Worm (Caenorhabditis elegans): ENCODE measurements around the gene fkb-1.

DNA sequence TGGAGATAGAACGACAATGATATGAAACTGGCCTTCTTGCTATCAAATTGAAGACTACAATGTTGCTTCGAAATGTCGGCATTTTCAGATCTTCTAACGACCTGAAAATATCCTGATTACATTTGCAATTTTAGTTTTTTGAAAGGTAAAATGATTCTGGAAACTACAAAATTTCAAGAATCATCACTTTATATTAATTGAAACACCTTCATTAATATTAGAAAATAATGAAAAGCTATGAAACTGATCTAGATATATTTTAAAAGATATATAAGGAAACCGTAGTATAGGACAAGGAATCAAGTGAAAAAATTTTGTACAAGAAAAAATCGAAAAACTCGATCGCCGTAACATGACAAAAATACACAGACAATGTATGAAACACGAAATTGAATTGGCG lies 24.5 kb upstream of the fkb-1 start, which contains the start of gene ndx-9:
- no peak for TF ChIP-seq ceh-13 (GFP tag; optimal IDR thresholded peaks at IDR 0.05)
- no peak for TF ChIP-seq tbx-11 (GFP tag; IDR thresholded peaks at IDR 0.05)
- TF ChIP-seq ama-1 (optimal IDR thresholded peaks at IDR 0.05) = no peak
- no peak for TF ChIP-seq hmbx-1 (tag; optimal IDR thresholded peaks at IDR 0.05)
- TF ChIP-seq hnd-1 (tag; optimal IDR thresholded peaks at IDR 0.05) = no peak
- no peak for TF ChIP-seq flt-1 (GFP tag; IDR thresholded peaks at IDR 0.05)
- TF ChIP-seq aly-1 (tag; optimal IDR thresholded peaks at IDR 0.05) = no peak
- no peak for TF ChIP-seq tra-4 (tag; optimal IDR thresholded peaks at IDR 0.05)
